Worm (Caenorhabditis elegans): ENCODE data around the gene ZK185.2.

ce11 chrIV:4565882-4566281 lies 29.5 kb downstream of the ZK185.2 start:
- TF ChIP-seq M03D4.4 (tag; optimal IDR thresholded peaks at IDR 0.05) (no peak), ces-1 (GFP tag; optimal IDR thresholded peaks at IDR 0.05) (no peak), nhr-28 (tag; optimal IDR thresholded peaks at IDR 0.05) (no peak), elt-3 (tag; optimal IDR thresholded peaks at IDR 0.05) (no peak), nhr-76 (tag; optimal IDR thresholded peaks at IDR 0.05) (no peak), lin-13 (tag; optimal IDR thresholded peaks at IDR 0.05) (no peak), bed-3 (GFP tag; optimal IDR thresholded peaks at IDR 0.05) (no peak), nhr-12 (tag; optimal IDR thresholded peaks at IDR 0.05) (no peak), zip-8 (tag; optimal IDR thresholded peaks at IDR 0.05) (no peak), tbx-8 (GFP tag; optimal IDR thresholded peaks at IDR 0.05) (no peak), cnd-1 (tag; optimal IDR thresholded peaks at IDR 0.05) (no peak), mep-1 (tag; optimal IDR thresholded peaks at IDR 0.05) (no peak), lsy-2 (tag; optimal IDR thresholded peaks at IDR 0.05) (no peak)
